Worm (Caenorhabditis elegans) whole organism, young adult: Measurements from ENCODE around the gene actl-1.

Experiments
- cebp-2 ChIP-seq: fragments of 200-800 bp; sonication (Bioruptor generic); IDR thresholded peaks from 2 replicates; pipeline ENCODE4 v1.3.6; 2022; ENCODE audit warnings: missing genetic modification characterization, missing compliant biosample characterization
- ceh-58 ChIP-seq: fragments of 200-800 bp; sonication (Bioruptor generic); IDR thresholded peaks from 2 replicates; pipeline ENCODE4 v1.3.6; 2022; ENCODE audit warnings: missing genetic modification characterization, missing compliant biosample characterization
- lin-35 ChIP-seq, 3 experiments: fragments of 150-350 bp in 2 of 3; sonication (generic microtip) in 1 of 3; optimal IDR thresholded peaks; 2 replicates each; lab custom pipeline; 2014 to 2018; ENCODE audit warnings: missing biosample characterization in 3 of 3, missing genetic modification characterization in 3 of 3, missing genetic modification reagents in 3 of 3
- unc-62 ChIP-seq: fragments of 150-350 bp; optimal IDR thresholded peaks from 2 replicates; lab custom pipeline; 2014; ENCODE audit warnings: missing biosample characterization, missing genetic modification reagents, missing genetic modification characterization

DNA sequence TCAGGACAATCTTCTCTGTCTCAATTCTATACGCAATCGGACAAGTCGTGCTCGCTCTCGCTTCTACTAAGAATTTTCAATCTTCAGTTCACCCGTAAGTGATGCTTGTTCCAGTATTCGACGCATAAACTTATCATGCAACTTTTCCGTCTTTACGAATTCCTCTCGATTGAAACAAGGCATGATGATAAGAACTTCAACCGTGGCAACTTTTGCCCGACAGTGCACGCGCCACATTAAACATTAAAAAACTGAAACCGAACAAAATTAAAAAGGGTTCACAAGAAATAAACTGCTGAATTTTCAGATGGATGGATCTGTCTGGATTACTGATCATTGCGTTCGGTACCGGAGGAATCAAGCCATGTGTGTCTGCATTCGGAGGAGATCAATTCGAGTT lies 41.2 kb downstream of the actl-1 start:
- TF ChIP-seq cebp-2 (GFP tag; lab: Robert Waterston, UW) (no peak), unc-62 (GFP tag; lab: Kevin White, UChicago) (no peak), ceh-58 (GFP tag; lab: Robert Waterston, UW) (no peak), lin-35 (GFP tag; optimal IDR thresholded peaks at IDR 0.05; lab: Kevin White, UChicago) (no peak)
